Worm (Caenorhabditis elegans) whole organism, late embryonic: ENCODE measurements around the gene C10C5.4.

ENCODE experiments used
- ceh-45 ChIP-seq: fragments of 200-800 bp; sonication (Bioruptor generic); IDR thresholded peaks from 2 replicates; pipeline ENCODE4 v1.3.6; 2022; ENCODE audit warnings: missing genetic modification reagents, missing genetic modification characterization, missing compliant biosample characterization
- dmd-4 ChIP-seq: sonication (generic microtip); optimal IDR thresholded peaks from 2 replicates; lab custom pipeline; 2016; ENCODE audit warnings: borderline replicate concordance, missing genetic modification characterization, missing compliant biosample characterization
- elt-2 ChIP-seq: sonication (generic microtip); optimal IDR thresholded peaks from 2 replicates; lab custom pipeline; 2016; ENCODE audit warnings: missing genetic modification reagents, missing genetic modification characterization, missing compliant biosample characterization
- mec-3 ChIP-seq: sonication (generic microtip); optimal IDR thresholded peaks from 2 replicates; lab custom pipeline; 2016; ENCODE audit warnings: borderline replicate concordance, missing genetic modification characterization, missing compliant biosample characterization
- nhr-232 ChIP-seq: sonication (generic microtip); optimal IDR thresholded peaks from 2 replicates; lab custom pipeline; 2016; ENCODE audit warnings: missing genetic modification characterization, missing compliant biosample characterization
- pha-4 ChIP-seq: fragments of 150-350 bp; optimal IDR thresholded peaks from 2 replicates; lab custom pipeline; 2018; ENCODE audit warnings: missing biosample characterization, missing genetic modification reagents, missing genetic modification characterization
- unc-55 ChIP-seq: sonication (generic microtip); optimal IDR thresholded peaks from 2 replicates; lab custom pipeline; 2017; ENCODE audit warnings: missing biosample characterization, missing genetic modification reagents, missing genetic modification characterization

ce11 chrIV:9397278-9397677 lies 18.9 kb downstream of the C10C5.4 start, which contains the start of gene F56D5.3:
- TF ChIP-seq dmd-4 (tag; lab: Kevin White, UChicago): no peak
- TF ChIP-seq elt-2 (tag; lab: Kevin White, UChicago): no peak
- no peak for TF ChIP-seq unc-55 (GFP tag; lab: Kevin White, UChicago)
- no peak for TF ChIP-seq mec-3 (tag; lab: Kevin White, UChicago)
- TF ChIP-seq pha-4: no peak
- TF ChIP-seq nhr-232 (tag; lab: Kevin White, UChicago): no peak
- no peak for TF ChIP-seq ceh-45 (GFP tag; lab: Robert Waterston, UW)
